Worm (Caenorhabditis elegans): ENCODE data around the gene glo-1.

DNA sequence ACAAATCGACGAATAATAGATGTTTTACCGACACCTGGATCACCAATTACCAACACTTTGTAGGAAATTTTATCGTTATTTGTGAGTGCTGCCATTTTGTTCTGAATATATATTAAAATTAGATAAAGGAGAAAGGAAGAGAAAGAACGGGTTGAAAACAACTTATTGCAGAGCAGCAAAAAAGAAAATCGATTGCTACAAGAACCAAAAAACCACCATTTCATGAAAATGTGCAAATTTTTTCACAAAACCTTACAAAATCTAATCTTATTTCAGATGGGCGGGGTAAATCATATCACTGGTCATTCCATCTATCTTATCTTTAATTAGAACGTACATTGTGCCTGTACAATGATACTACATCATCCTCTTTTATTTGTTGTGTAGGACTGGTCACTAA is at the start of gene glo-1:
- TF ChIP-seq unc-62 (GFP tag; optimal IDR thresholded peaks at IDR 0.05), result no peak
- TF ChIP-seq ceh-9 (tag; optimal IDR thresholded peaks at IDR 0.05), result no peak
- no peak for TF ChIP-seq pha-4 (tag; optimal IDR thresholded peaks at IDR 0.05)
- no peak for TF ChIP-seq egl-27 (tag; optimal IDR thresholded peaks at IDR 0.05)
- TF ChIP-seq tbx-2 (tag; optimal IDR thresholded peaks at IDR 0.05), result no peak

All from whole organism, L3 larva.